Fruit fly (Drosophila melanogaster): Measurements from ENCODE around the gene Dcps.

DNA sequence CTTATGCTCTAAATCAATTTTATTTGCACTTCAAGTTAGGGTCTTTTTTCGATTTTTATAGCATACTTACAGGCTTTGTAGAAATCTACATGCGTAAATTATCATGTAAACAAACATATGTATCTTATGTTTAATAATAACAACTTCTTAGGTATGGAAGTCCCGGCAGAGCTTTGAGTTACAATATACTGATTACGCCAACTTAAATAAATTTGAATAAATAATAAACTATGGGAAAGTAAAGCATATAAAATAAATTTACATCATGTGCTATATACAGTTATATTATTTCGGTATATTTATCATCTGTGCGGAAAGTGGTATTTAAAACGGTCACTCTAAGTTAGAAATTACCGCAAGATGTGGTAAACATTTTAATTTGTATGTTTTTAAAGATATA lies 21.4 kb downstream of the Dcps start, which contains the start of gene CG1239:
- no peak for TF ChIP-seq h (optimal IDR thresholded peaks at IDR 0.05)
- TF ChIP-seq Myc (optimal IDR thresholded peaks at IDR 0.05), result no peak
- no peak for TF ChIP-seq Sin3A (optimal IDR thresholded peaks at IDR 0.05)
- TF ChIP-seq insv (optimal IDR thresholded peaks at IDR 0.05), result no peak
- TF ChIP-seq psq (optimal IDR thresholded peaks at IDR 0.05), result no peak

Data from Kc167 (cell line).